Worm (Caenorhabditis elegans): Measurements from ENCODE around the gene R02D5.8.
A peak's percentile ranks its signal among the peaks of the same experiment; 100 is the strongest.

R02D5.8 gene

ce11 chrV:14510746-14511145 is 8.4 kb downstream of the R02D5.8 start, which contains the start of gene R02D5.9 (continued):
- TF ChIP-seq fos-1 (tag; optimal IDR thresholded peaks at IDR 0.05) (no peak), nhr-11 (tag; optimal IDR thresholded peaks at IDR 0.05) (no peak), ceh-44 (GFP tag; IDR thresholded peaks at IDR 0.05) (no peak), nhr-28 (tag; optimal IDR thresholded peaks at IDR 0.05) (peak; percentile 89), nhr-42 (GFP tag; IDR thresholded peaks at IDR 0.05) (no peak), mdl-1 (tag; optimal IDR thresholded peaks at IDR 0.05) (peak; percentile 77 to 97), aly-2 (tag; optimal IDR thresholded peaks at IDR 0.05) (no peak), mes-2 (tag; optimal IDR thresholded peaks at IDR 0.05; ENCODE audit: poor library complexity, severe bottlenecking) (no peak), T20F7.1 (GFP tag; optimal IDR thresholded peaks at IDR 0.05) (no peak), saeg-2 (GFP tag; IDR thresholded peaks at IDR 0.05) (no peak), daf-8 (GFP tag; IDR thresholded peaks at IDR 0.05) (no peak), lim-7 (GFP tag; IDR thresholded peaks at IDR 0.05) (no peak), pqm-1 (tag; optimal IDR thresholded peaks at IDR 0.05) (no peak), attf-4 (tag; optimal IDR thresholded peaks at IDR 0.05) (no peak), tra-1 (GFP tag; IDR thresholded peaks at IDR 0.05) (peak; percentile 54; the same call in 1 of the 2 replicates), unc-62 (GFP tag; optimal IDR thresholded peaks at IDR 0.05 in 1 of 2) (peak in 1 of 2 experiments; percentile 85), unc-62 (tag; optimal IDR thresholded peaks at IDR 0.05) (no peak), ceh-62 (tag; optimal IDR thresholded peaks at IDR 0.05) (no peak), dpl-1 (GFP tag; optimal IDR thresholded peaks at IDR 0.05) (no peak), zip-11 (GFP tag; IDR thresholded peaks at IDR 0.05) (no peak), snpc-4 (tag; optimal IDR thresholded peaks at IDR 0.05) (no peak), hif-1 (tag; optimal IDR thresholded peaks at IDR 0.05) (no peak), F10B5.3 (tag; optimal IDR thresholded peaks at IDR 0.05) (no peak), vab-7 (GFP tag; IDR thresholded peaks at IDR 0.05) (no peak), lin-15B (tag; optimal IDR thresholded peaks at IDR 0.05) (no peak), daf-19 (GFP tag; conservative IDR thresholded peaks at IDR 0.05) (no peak), nhr-6 (tag; optimal IDR thresholded peaks at IDR 0.05) (peak; percentile 85), hlh-11 (tag; optimal IDR thresholded peaks at IDR 0.05) (no peak), lir-3 (tag; optimal IDR thresholded peaks at IDR 0.05) (no peak), cey-2 (tag; optimal IDR thresholded peaks at IDR 0.05; ENCODE audit: borderline replicate concordance, insufficient read depth) (peak; percentile 52)

ce11 chrV:14508556-14508955 is 10.6 kb downstream of the R02D5.8 start:
- TF ChIP-seq aha-1 (tag) = peak; percentile 68
- TF ChIP-seq nhr-6 (tag; optimal IDR thresholded peaks at IDR 0.05) = no peak
- TF ChIP-seq daf-16 (GFP tag; optimal IDR thresholded peaks at IDR 0.05) = no peak
- no peak for TF ChIP-seq daf-16 (tag; optimal IDR thresholded peaks at IDR 0.05)
- peak in 1 of 2 experiments; percentile 66 for TF ChIP-seq unc-62 (GFP tag; optimal IDR thresholded peaks at IDR 0.05 in 1 of 2)
- TF ChIP-seq unc-62 (tag; optimal IDR thresholded peaks at IDR 0.05) = no peak
- no peak for TF ChIP-seq ceh-20 (GFP tag; IDR thresholded peaks at IDR 0.05)

ce11 chrV:14508005-14508521 is 11.1 kb downstream of the R02D5.8 start, which contains the start of gene R02D5.1:
R02D5.1 (plus strand) TSS chrV:14508249.
- TF ChIP-seq nhr-48 (tag; optimal IDR thresholded peaks at IDR 0.05) (peak; percentile 43), ZK546.5 (tag; optimal IDR thresholded peaks at IDR 0.05) (no peak), dve-1 (tag; optimal IDR thresholded peaks at IDR 0.05; ENCODE audit: insufficient read depth) (no peak), hlh-11 (tag; optimal IDR thresholded peaks at IDR 0.05) (peak; percentile 25)

Measured in whole organism, L4 larva.